Worm (Caenorhabditis elegans) whole organism, mixed stage, embryonic: Measurements from ENCODE around the gene C01G5.3.

ENCODE experiments used
- M03D4.4 ChIP-seq: sonication (generic microtip); optimal IDR thresholded peaks from 2 replicates; lab custom pipeline; 2017; ENCODE audit warnings: mild to moderate bottlenecking, missing genetic modification characterization, missing compliant biosample characterization
- bed-3 ChIP-seq: fragments of 200-800 bp; sonication (Bioruptor generic); optimal IDR thresholded peaks from 3 replicates; lab custom pipeline; 2018; ENCODE audit warnings: mild to moderate bottlenecking, missing genetic modification characterization, moderate library complexity, missing compliant biosample characterization
- blmp-1 ChIP-seq: fragments of 150-350 bp; optimal IDR thresholded peaks from 2 replicates; lab custom pipeline; 2014; ENCODE audit warnings: missing biosample characterization, missing genetic modification characterization
- ceh-39 ChIP-seq: fragments of 150-350 bp; optimal IDR thresholded peaks from 2 replicates; lab custom pipeline; 2014; ENCODE audit warnings: missing biosample characterization, missing genetic modification characterization
- ceh-43 ChIP-seq: fragments of 200-800 bp; sonication (Bioruptor generic); optimal IDR thresholded peaks from 2 replicates; lab custom pipeline; 2018; ENCODE audit warnings: mild to moderate bottlenecking, missing genetic modification characterization, moderate library complexity, missing compliant biosample characterization
- ceh-83 ChIP-seq: fragments of 200-800 bp; sonication (Bioruptor generic); optimal IDR thresholded peaks from 2 replicates; lab custom pipeline; 2018; ENCODE audit warnings: mild to moderate bottlenecking, missing genetic modification characterization, missing compliant biosample characterization
- cnd-1 ChIP-seq: fragments of 200-800 bp; sonication (Bioruptor generic); optimal IDR thresholded peaks from 2 replicates; lab custom pipeline; 2018; ENCODE audit warnings: mild to moderate bottlenecking, missing genetic modification characterization, missing compliant biosample characterization
- drap-1 ChIP-seq: fragments of 200-800 bp; sonication (Bioruptor generic); optimal IDR thresholded peaks from 3 replicates; lab custom pipeline; 2018; ENCODE audit warnings: mild to moderate bottlenecking, missing genetic modification characterization, missing compliant biosample characterization
- elt-1 ChIP-seq: sonication (generic microtip); optimal IDR thresholded peaks from 2 replicates; lab custom pipeline; 2017; ENCODE audit warnings: missing genetic modification characterization, mild to moderate bottlenecking, missing compliant biosample characterization, antibody characterized with exemption, moderate library complexity, borderline replicate concordance; ENCODE audit not compliant: insufficient read depth
- elt-3 ChIP-seq: fragments of 150-350 bp; optimal IDR thresholded peaks from 2 replicates; lab custom pipeline; 2014; ENCODE audit warnings: missing biosample characterization, missing genetic modification characterization
- flh-1 ChIP-seq: fragments of 200-800 bp; sonication (Bioruptor generic); optimal IDR thresholded peaks from 2 replicates; lab custom pipeline; 2018; ENCODE audit warnings: mild to moderate bottlenecking, missing genetic modification characterization, moderate library complexity, missing compliant biosample characterization
- hlh-1 ChIP-seq: fragments of 150-350 bp; optimal IDR thresholded peaks from 2 replicates; lab custom pipeline; 2014; ENCODE audit warnings: missing biosample characterization, missing genetic modification reagents, missing genetic modification characterization
- lin-13 ChIP-seq: fragments of 150-350 bp; optimal IDR thresholded peaks from 2 replicates; lab custom pipeline; 2014; ENCODE audit warnings: missing biosample characterization, missing genetic modification characterization
- lsy-2 ChIP-seq: fragments of 150-350 bp; optimal IDR thresholded peaks from 2 replicates; lab custom pipeline; 2014; ENCODE audit warnings: missing biosample characterization, missing genetic modification characterization
- mab-5 ChIP-seq: fragments of 150-350 bp; optimal IDR thresholded peaks from 2 replicates; lab custom pipeline; 2014; ENCODE audit warnings: missing biosample characterization, missing genetic modification characterization
- mep-1 ChIP-seq: fragments of 150-350 bp; optimal IDR thresholded peaks from 2 replicates; lab custom pipeline; 2017; ENCODE audit warnings: missing biosample characterization, missing genetic modification reagents, missing genetic modification characterization, inconsistent platforms
- mls-2 ChIP-seq: sonication (generic microtip); optimal IDR thresholded peaks from 2 replicates; lab custom pipeline; 2016; ENCODE audit warnings: mild to moderate bottlenecking, missing genetic modification characterization, moderate library complexity, missing compliant biosample characterization
- nhr-12 ChIP-seq: fragments of 150-350 bp; optimal IDR thresholded peaks from 2 replicates; lab custom pipeline; 2014; ENCODE audit warnings: missing biosample characterization, missing genetic modification characterization
- nhr-237 ChIP-seq: fragments of 150-350 bp; optimal IDR thresholded peaks from 2 replicates; lab custom pipeline; 2014; ENCODE audit warnings: missing biosample characterization, missing genetic modification characterization
- nhr-28 ChIP-seq: fragments of 150-350 bp; optimal IDR thresholded peaks from 2 replicates; lab custom pipeline; 2014; ENCODE audit warnings: missing biosample characterization, missing genetic modification characterization
- nhr-76 ChIP-seq: sonication (generic microtip); optimal IDR thresholded peaks from 2 replicates; lab custom pipeline; 2017; ENCODE audit warnings: missing biosample characterization, missing genetic modification characterization
- pha-4 ChIP-seq: fragments of 150-350 bp; optimal IDR thresholded peaks from 2 replicates; lab custom pipeline; 2018; ENCODE audit warnings: missing biosample characterization, missing genetic modification reagents, missing genetic modification characterization
- sem-2 ChIP-seq: fragments of 200-800 bp; sonication (Bioruptor generic); optimal IDR thresholded peaks from 2 replicates; lab custom pipeline; 2018; ENCODE audit warnings: mild to moderate bottlenecking, missing genetic modification characterization, missing compliant biosample characterization
- snpc-4 ChIP-seq: fragments of 150-350 bp; optimal IDR thresholded peaks from 2 replicates; lab custom pipeline; 2014; ENCODE audit warnings: missing biosample characterization, missing genetic modification characterization
- sptf-1 ChIP-seq: sonication (generic microtip); optimal IDR thresholded peaks from 2 replicates; lab custom pipeline; 2017; ENCODE audit warnings: mild to moderate bottlenecking, missing genetic modification characterization, moderate library complexity, missing compliant biosample characterization
- tbx-8 ChIP-seq: fragments of 200-800 bp; sonication (Bioruptor generic); optimal IDR thresholded peaks from 2 replicates; lab custom pipeline; 2018; ENCODE audit warnings: mild to moderate bottlenecking, missing genetic modification characterization, moderate library complexity, missing compliant biosample characterization
- unc-120 ChIP-seq: sonication (generic microtip); optimal IDR thresholded peaks from 2 replicates; lab custom pipeline; 2017; ENCODE audit warnings: missing genetic modification characterization, missing compliant biosample characterization; ENCODE audit not compliant: poor library complexity, severe bottlenecking
- unc-39 ChIP-seq: fragments of 150-350 bp; optimal IDR thresholded peaks from 2 replicates; lab custom pipeline; 2014; ENCODE audit warnings: missing biosample characterization, missing genetic modification characterization
- zip-8 ChIP-seq: fragments of 150-350 bp; optimal IDR thresholded peaks from 2 replicates; lab custom pipeline; 2014; ENCODE audit warnings: missing biosample characterization, missing genetic modification characterization
- ztf-11 ChIP-seq: fragments of 150-350 bp; optimal IDR thresholded peaks from 2 replicates; lab custom pipeline; 2014; ENCODE audit warnings: missing biosample characterization, missing genetic modification characterization

The C01G5.3 gene

ce11 chrIV:6535908-6536307 lies at the start of gene C01G5.3:
Gene C01G5.3 (plus strand): TSS chrIV:6536208.
- no peak for TF ChIP-seq ceh-83 (GFP tag; lab: Kevin White, UChicago)
- TF ChIP-seq sptf-1 = no peak
- no peak for TF ChIP-seq tbx-8 (GFP tag; lab: Kevin White, UChicago)
- TF ChIP-seq nhr-237 (tag; lab: Kevin White, UChicago) = no peak
- TF ChIP-seq elt-3 (tag; lab: Kevin White, UChicago) = no peak
- TF ChIP-seq snpc-4 (tag; lab: Kevin White, UChicago) = no peak
- TF ChIP-seq, all 35 proteins: peak for 0

ce11 chrIV:6487047-6487446 lies 49.0 kb upstream of the C01G5.3 start, which contains the start of gene Y73B6BL.37:
Gene Y73B6BL.37 (plus strand): TSS chrIV:6487347.
- TF ChIP-seq cnd-1 (no peak), pha-4 (tag; lab: Kevin White, UChicago) (no peak), unc-39 (tag; lab: Kevin White, UChicago) (no peak), nhr-76 (tag; lab: Kevin White, UChicago) (no peak)

- no peak for TF ChIP-seq snpc-4 (tag; lab: Kevin White, UChicago)
- no peak for TF ChIP-seq mab-5
- TF ChIP-seq mep-1 (tag; lab: Kevin White, UChicago) = no peak
- no peak for TF ChIP-seq elt-1 (tag; lab: Kevin White, UChicago)
- TF ChIP-seq mls-2 = no peak
- no peak for TF ChIP-seq flh-1 (GFP tag; lab: Kevin White, UChicago)
- TF ChIP-seq blmp-1 (tag; lab: Kevin White, UChicago) = no peak
- TF ChIP-seq lin-13 (tag; lab: Kevin White, UChicago) = no peak
- TF ChIP-seq ceh-83 (GFP tag; lab: Kevin White, UChicago) = no peak
- TF ChIP-seq tbx-8 (GFP tag; lab: Kevin White, UChicago) = no peak
- no peak for TF ChIP-seq ceh-43 (GFP tag; lab: Kevin White, UChicago)
- no peak for TF ChIP-seq elt-3 (tag; lab: Kevin White, UChicago)
- TF ChIP-seq ceh-39 (tag; lab: Kevin White, UChicago) = no peak
- TF ChIP-seq sptf-1 = no peak
- no peak for TF ChIP-seq ztf-11 (tag; lab: Kevin White, UChicago)
- TF ChIP-seq zip-8 (tag; lab: Kevin White, UChicago) = no peak
- TF ChIP-seq drap-1 (GFP tag; lab: Kevin White, UChicago) = no peak
- TF ChIP-seq lsy-2 = no peak
Measured at ce11 chrIV:6491915-6492314, 44.1 kb upstream of the C01G5.3 start.

- no peak for TF ChIP-seq pha-4 (tag; lab: Kevin White, UChicago)
- no peak for TF ChIP-seq mls-2
- TF ChIP-seq unc-120 = no peak
- TF ChIP-seq blmp-1 (tag; lab: Kevin White, UChicago) = no peak
- TF ChIP-seq ceh-83 (GFP tag; lab: Kevin White, UChicago) = no peak
- TF ChIP-seq lin-13 (tag; lab: Kevin White, UChicago) = no peak
- no peak for TF ChIP-seq ztf-11 (tag; lab: Kevin White, UChicago)
- TF ChIP-seq flh-1 (GFP tag; lab: Kevin White, UChicago) = no peak
Measured at ce11 chrIV:6493299-6493698, 42.7 kb upstream of the C01G5.3 start, which contains the start of gene Y73B6BL.44. Gene Y73B6BL.44 (plus strand): TSS chrIV:6493599.

- TF ChIP-seq hlh-1 (tag; lab: Kevin White, UChicago) (no peak), elt-3 (tag; lab: Kevin White, UChicago) (no peak)
Measured at ce11 chrIV:6496103-6496502, 39.9 kb upstream of the C01G5.3 start.

ce11 chrIV:6500433-6500832 lies 35.6 kb upstream of the C01G5.3 start:
- TF ChIP-seq tbx-8 (GFP tag; lab: Kevin White, UChicago) (no peak), elt-3 (tag; lab: Kevin White, UChicago) (no peak), nhr-12 (no peak), sem-2 (no peak), mls-2 (no peak), bed-3 (GFP tag; lab: Kevin White, UChicago) (no peak), nhr-28 (tag; lab: Kevin White, UChicago) (no peak), nhr-237 (tag; lab: Kevin White, UChicago) (no peak), drap-1 (GFP tag; lab: Kevin White, UChicago) (no peak), M03D4.4 (tag; lab: Kevin White, UChicago) (no peak), sptf-1 (no peak), hlh-1 (tag; lab: Kevin White, UChicago) (no peak)
